Fruit fly (Drosophila melanogaster) whole organism, embryonic: Measurements from ENCODE around the gene GXIVsPLA2.
A peak's percentile ranks its signal among the peaks of the same experiment; 100 is the strongest.

ENCODE experiments used
- Adf1 ChIP-seq: fragments of 200-800 bp; sonication (Bioruptor generic); IDR thresholded peaks from 2 replicates; pipeline ENCODE4 v1.3.6; 2022; ENCODE audit warnings: missing biosample characterization, missing genetic modification characterization
- Antp ChIP-seq: fragments of 200-800 bp; sonication (Bioruptor generic); optimal IDR thresholded peaks from 3 replicates; lab custom pipeline; 2016; ENCODE audit warnings: missing biosample characterization, missing genetic modification characterization
- B-H2 ChIP-seq: fragments of 200-800 bp; sonication (Bioruptor generic); optimal IDR thresholded peaks from 2 replicates; lab custom pipeline; 2018; ENCODE audit warnings: missing biosample characterization, mild to moderate bottlenecking, missing genetic modification characterization
- CG1024 ChIP-seq: fragments of 200-800 bp; sonication (Bioruptor generic); IDR thresholded peaks from 2 replicates; pipeline ENCODE4 v1.3.6; 2022; ENCODE audit warnings: missing biosample characterization, missing genetic modification characterization
- CG12104 ChIP-seq: fragments of 200-800 bp; sonication (Bioruptor generic); optimal IDR thresholded peaks from 3 replicates; lab custom pipeline; 2016; ENCODE audit warnings: missing biosample characterization, missing genetic modification characterization
- CG1233 ChIP-seq: fragments of 200-800 bp; sonication (Bioruptor generic); optimal IDR thresholded peaks from 4 replicates; lab custom pipeline; 2018; ENCODE audit warnings: missing biosample characterization, mild to moderate bottlenecking, missing genetic modification characterization
- CG13624 ChIP-seq: fragments of 200-800 bp; sonication (Bioruptor generic); optimal IDR thresholded peaks from 2 replicates; lab custom pipeline; 2016; ENCODE audit warnings: missing biosample characterization, missing genetic modification characterization
- CG13775 ChIP-seq: fragments of 200-800 bp; sonication (Bioruptor generic); optimal IDR thresholded peaks from 3 replicates; lab custom pipeline; 2017; ENCODE audit warnings: missing biosample characterization, mild to moderate bottlenecking, missing genetic modification characterization
- CG13894 ChIP-seq: fragments of 200-800 bp; sonication (Bioruptor generic); optimal IDR thresholded peaks from 3 replicates; lab custom pipeline; 2018; ENCODE audit warnings: missing biosample characterization, mild to moderate bottlenecking, missing genetic modification characterization, moderate library complexity
- CG16813 ChIP-seq: fragments of 200-800 bp; sonication (Bioruptor generic); IDR thresholded peaks from 3 replicates; pipeline ENCODE4 v1.3.6; 2022; ENCODE audit warnings: missing biosample characterization, missing genetic modification characterization; ENCODE audit not compliant: partially characterized antibody
- CG1792 ChIP-seq: fragments of 200-800 bp; sonication (Bioruptor generic); optimal IDR thresholded peaks from 2 replicates; lab custom pipeline; 2016; ENCODE audit warnings: missing biosample characterization, missing genetic modification characterization
- CG3281 ChIP-seq: fragments of 200-800 bp; sonication (Bioruptor generic); optimal IDR thresholded peaks from 3 replicates; lab custom pipeline; 2017; ENCODE audit warnings: missing biosample characterization, mild to moderate bottlenecking, missing genetic modification characterization
- CG34224 ChIP-seq: fragments of 200-800 bp; sonication (Bioruptor generic); IDR thresholded peaks from 3 replicates; pipeline ENCODE4 v1.3.6; 2022; ENCODE audit warnings: missing biosample characterization, missing genetic modification characterization; ENCODE audit not compliant: partially characterized antibody
- CG4730 ChIP-seq: fragments of 200-800 bp; sonication (Bioruptor generic); IDR thresholded peaks from 2 replicates; pipeline ENCODE4 v1.3.6; 2022; ENCODE audit warnings: missing biosample characterization, missing genetic modification characterization
- CG6175 ChIP-seq: fragments of 200-800 bp; sonication (Bioruptor generic); IDR thresholded peaks from 3 replicates; pipeline ENCODE4 v1.3.6; 2022; ENCODE audit warnings: missing biosample characterization, missing genetic modification characterization
- CG6683 ChIP-seq: fragments of 200-800 bp; sonication (Bioruptor generic); optimal IDR thresholded peaks from 2 replicates; lab custom pipeline; 2017; ENCODE audit warnings: missing biosample characterization, mild to moderate bottlenecking, missing genetic modification characterization, missing genetic modification reagents
- CG7745 ChIP-seq: fragments of 200-800 bp; sonication (Bioruptor generic); optimal IDR thresholded peaks from 2 replicates; lab custom pipeline; 2018; ENCODE audit warnings: missing biosample characterization, mild to moderate bottlenecking, missing genetic modification characterization, moderate library complexity
- CG7987 ChIP-seq: fragments of 200-800 bp; sonication (Bioruptor generic); optimal IDR thresholded peaks from 2 replicates; lab custom pipeline; 2018; ENCODE audit warnings: missing biosample characterization, mild to moderate bottlenecking, missing genetic modification characterization, moderate library complexity
- CG8089 ChIP-seq: fragments of 200-800 bp; sonication (Bioruptor generic); optimal IDR thresholded peaks from 3 replicates; lab custom pipeline; 2016; ENCODE audit warnings: missing biosample characterization, missing genetic modification characterization
- CG8281 ChIP-seq: fragments of 200-800 bp; sonication (Bioruptor generic); optimal IDR thresholded peaks from 2 replicates; lab custom pipeline; 2018; ENCODE audit warnings: missing biosample characterization, mild to moderate bottlenecking, missing genetic modification characterization, moderate library complexity
- D19A ChIP-seq: fragments of 200-800 bp; optimal IDR thresholded peaks from 3 replicates; lab custom pipeline; 2019; ENCODE audit warnings: missing biosample characterization, mild to moderate bottlenecking, missing genetic modification characterization, moderate library complexity
- Gug ChIP-seq: fragments of 200-800 bp; sonication (Bioruptor generic); IDR thresholded peaks from 4 replicates; pipeline ENCODE4 v1.3.6; 2022; ENCODE audit warnings: missing biosample characterization, missing genetic modification characterization
- HLH4C ChIP-seq: fragments of 200-800 bp; sonication (Bioruptor generic); IDR thresholded peaks from 3 replicates; pipeline ENCODE4 v1.3.6; 2022; ENCODE audit warnings: missing biosample characterization, missing genetic modification characterization; ENCODE audit not compliant: partially characterized antibody
- HmgZ ChIP-seq: fragments of 200-800 bp; sonication (Bioruptor generic); optimal IDR thresholded peaks from 2 replicates; lab custom pipeline; 2018; ENCODE audit warnings: missing biosample characterization, mild to moderate bottlenecking, missing genetic modification characterization
- Mad ChIP-seq: fragments of 200-800 bp; sonication (Bioruptor generic); optimal IDR thresholded peaks from 2 replicates; lab custom pipeline; 2016; ENCODE audit warnings: missing biosample characterization, missing genetic modification characterization
- Nf-YB ChIP-seq: fragments of 200-800 bp; sonication (Bioruptor generic); optimal IDR thresholded peaks from 3 replicates; lab custom pipeline; 2019; ENCODE audit warnings: missing biosample characterization, mild to moderate bottlenecking, missing genetic modification characterization, moderate library complexity
- ac ChIP-seq: fragments of 200-800 bp; sonication (Bioruptor generic); optimal IDR thresholded peaks from 3 replicates; lab custom pipeline; 2017; ENCODE audit warnings: missing biosample characterization, mild to moderate bottlenecking, missing genetic modification characterization
- al ChIP-seq: fragments of 200-800 bp; sonication (Bioruptor generic); IDR thresholded peaks from 2 replicates; pipeline ENCODE4 v1.3.6; 2022; ENCODE audit warnings: missing biosample characterization, missing genetic modification characterization
- bigmax ChIP-seq: fragments of 200-800 bp; sonication (Bioruptor generic); optimal IDR thresholded peaks from 2 replicates; lab custom pipeline; 2018; ENCODE audit warnings: missing biosample characterization, mild to moderate bottlenecking, missing genetic modification characterization
- cad ChIP-seq: fragments of >200 bp; optimal IDR thresholded peaks from 2 replicates; lab custom pipeline; 2017; ENCODE audit warnings: missing biosample characterization, missing genetic modification characterization
- caup ChIP-seq: fragments of 200-800 bp; sonication (Bioruptor generic); optimal IDR thresholded peaks from 3 replicates; lab custom pipeline; 2017; ENCODE audit warnings: missing biosample characterization, mild to moderate bottlenecking, missing genetic modification characterization, moderate library complexity; ENCODE audit not compliant: severe bottlenecking
- cwo ChIP-seq: fragments of 200-800 bp; sonication (Bioruptor generic); optimal IDR thresholded peaks from 3 replicates; lab custom pipeline; 2017; ENCODE audit warnings: missing biosample characterization, missing genetic modification characterization, mild to moderate bottlenecking, moderate library complexity, missing genetic modification reagents
- eve ChIP-seq, 2 experiments: fragments of >200 bp; optimal IDR thresholded peaks; 2 replicates each; lab custom pipeline; 2017; ENCODE audit warnings: missing biosample characterization in 2 of 2, missing genetic modification characterization in 2 of 2
- eyg ChIP-seq: fragments of 200-800 bp; sonication (Bioruptor generic); optimal IDR thresholded peaks from 3 replicates; lab custom pipeline; 2016; ENCODE audit warnings: missing biosample characterization, missing genetic modification characterization
- fd102C ChIP-seq: fragments of 200-800 bp; sonication (Bioruptor generic); optimal IDR thresholded peaks from 2 replicates; lab custom pipeline; 2018; ENCODE audit warnings: missing biosample characterization, mild to moderate bottlenecking, missing genetic modification characterization, moderate library complexity
- fu2 ChIP-seq: fragments of 200-800 bp; sonication (Bioruptor generic); optimal IDR thresholded peaks from 2 replicates; lab custom pipeline; 2016; ENCODE audit warnings: missing biosample characterization, missing genetic modification characterization
- gro ChIP-seq: fragments of 200-800 bp; sonication (Bioruptor generic); optimal IDR thresholded peaks from 2 replicates; lab custom pipeline; 2016; ENCODE audit warnings: missing biosample characterization, missing genetic modification characterization
- jumu ChIP-seq: fragments of 200-800 bp; sonication (Bioruptor generic); optimal IDR thresholded peaks from 3 replicates; lab custom pipeline; 2016; ENCODE audit warnings: missing biosample characterization, missing genetic modification characterization
- mirr ChIP-seq: fragments of 200-800 bp; sonication (Bioruptor generic); optimal IDR thresholded peaks from 3 replicates; lab custom pipeline; 2018; ENCODE audit warnings: missing biosample characterization, mild to moderate bottlenecking, missing genetic modification characterization
- nerfin-2 ChIP-seq: fragments of 200-800 bp; sonication (Bioruptor generic); IDR thresholded peaks from 2 replicates; pipeline ENCODE4 v1.3.6; 2022; ENCODE audit warnings: missing biosample characterization, missing genetic modification characterization; ENCODE audit not compliant: partially characterized antibody
- onecut ChIP-seq: fragments of 200-800 bp; sonication (Bioruptor generic); IDR thresholded peaks from 2 replicates; pipeline ENCODE4 v1.3.6; 2022; ENCODE audit warnings: missing biosample characterization, missing genetic modification characterization
- otp ChIP-seq: fragments of 200-800 bp; sonication (Bioruptor generic); IDR thresholded peaks from 3 replicates; pipeline ENCODE4, ENCODE4 v1.3.6; 2022; ENCODE audit warnings: missing biosample characterization, missing genetic modification characterization
- pb ChIP-seq: fragments of 200-800 bp; sonication (Bioruptor generic); optimal IDR thresholded peaks from 3 replicates; lab custom pipeline; 2016; ENCODE audit warnings: missing biosample characterization, missing genetic modification characterization
- peb ChIP-seq: fragments of 200-800 bp; sonication (Bioruptor generic); IDR thresholded peaks from 2 replicates; pipeline ENCODE4 v1.3.6; 2022; ENCODE audit warnings: missing biosample characterization, missing genetic modification characterization
- prd ChIP-seq, 3 experiments: fragments of >200 bp in 2 of 3; fragments of 200-800 bp in 1 of 3; sonication (Bioruptor generic) in 1 of 3; optimal IDR thresholded peaks in 2 of 3; IDR thresholded peaks in 1 of 3; 2 replicates in 2 of 3; 3 replicates in 1 of 3; pipeline versions ENCODE4 v1.3.6 to Lab custom; 2017 to 2022; ENCODE audit warnings: missing biosample characterization in 1 of 3, missing genetic modification characterization in 1 of 3
- pzg ChIP-seq: fragments of 200-800 bp; sonication (Bioruptor generic); optimal IDR thresholded peaks from 3 replicates; lab custom pipeline; 2018; ENCODE audit warnings: missing biosample characterization, mild to moderate bottlenecking, missing genetic modification characterization, moderate library complexity
- slbo ChIP-seq: fragments of 200-800 bp; sonication (Bioruptor generic); IDR thresholded peaks from 2 replicates; pipeline ENCODE4 v1.3.6; 2022; ENCODE audit warnings: missing biosample characterization, missing genetic modification characterization
- tgo ChIP-seq: fragments of 200-800 bp; sonication (Bioruptor generic); IDR thresholded peaks from 3 replicates; pipeline ENCODE4 v1.3.6; 2022; ENCODE audit warnings: missing biosample characterization, missing genetic modification characterization
- wek ChIP-seq: fragments of 200-800 bp; sonication (Bioruptor generic); optimal IDR thresholded peaks from 3 replicates; lab custom pipeline; 2018; ENCODE audit warnings: missing biosample characterization, mild to moderate bottlenecking, missing genetic modification characterization, moderate library complexity

The GXIVsPLA2 gene

dm6 chr3L:15999358-16000005 lies 44.6 kb downstream of the GXIVsPLA2 start:
- TF ChIP-seq CG1233 (peak; percentile 53), nerfin-2 (GFP tag; lab: Robert Waterston, UW) (no peak), CG3281 (peak; percentile 65), slbo (GFP tag; lab: Robert Waterston, UW) (peak; percentile 79), CG6683 (GFP tag; lab: Kevin White, UChicago) (peak; percentile 16), Nf-YB (GFP tag; lab: Kevin White, UChicago) (no peak), cwo (GFP tag; lab: Kevin White, UChicago) (peak; percentile 93), mirr (GFP tag; lab: Kevin White, UChicago) (peak; percentile 48), tgo (GFP tag; lab: Robert Waterston, UW) (peak; percentile 38; the same call in 2 of the 3 replicates), CG12104 (GFP tag; lab: Kevin White, UChicago) (peak; percentile 3), CG1024 (GFP tag; lab: Robert Waterston, UW) (no peak), otp (no peak), CG16813 (GFP tag; lab: Robert Waterston, UW) (no peak), jumu (GFP tag; lab: Kevin White, UChicago) (no peak), CG6175 (GFP tag; lab: Robert Waterston, UW) (no peak), CG8089 (GFP tag; lab: Kevin White, UChicago) (no peak), pb (GFP tag; lab: Kevin White, UChicago) (no peak), pzg (no peak), B-H2 (GFP tag; lab: Kevin White, UChicago) (no peak), Mad (GFP tag; lab: Kevin White, UChicago) (peak; percentile 21), caup (peak; percentile 64), Gug (GFP tag; lab: Robert Waterston, UW) (0 out of 4 replicates have a peak, but pooled peaks have one; percentile 2), Antp (GFP tag; lab: Kevin White, UChicago) (no peak), HLH4C (GFP tag; lab: Robert Waterston, UW) (no peak), bigmax (no peak), prd (optimal IDR thresholded peaks at IDR 0.05; lab: Kevin White, UChicago) (no peak), prd (GFP tag; IDR thresholded peaks at IDR 0.05; lab: Robert Waterston, UW) (peak; percentile 68; the same call in 1 of the 3 replicates), al (GFP tag; lab: Robert Waterston, UW) (no peak), Adf1 (GFP tag; lab: Robert Waterston, UW) (peak; percentile 36; the same call in 1 of the 2 replicates), fu2 (GFP tag; lab: Kevin White, UChicago) (peak; percentile 10), fd102C (GFP tag; lab: Kevin White, UChicago) (no peak), CG4730 (GFP tag; lab: Robert Waterston, UW) (no peak), ac (GFP tag; lab: Kevin White, UChicago) (no peak), CG13775 (GFP tag; lab: Kevin White, UChicago) (peak; percentile 9), HmgZ (tag; lab: Kevin White, UChicago) (peak; percentile 43), cad (GFP tag; lab: Kevin White, UChicago) (no peak), wek (GFP tag; lab: Kevin White, UChicago) (no peak), eyg (GFP tag; lab: Kevin White, UChicago) (no peak), CG34224 (no peak), CG13894 (tag; lab: Kevin White, UChicago) (peak; percentile 10), peb (GFP tag; lab: Robert Waterston, UW) (no peak), CG7987 (GFP tag; lab: Kevin White, UChicago) (peak; percentile 70), eve (GFP tag; optimal IDR thresholded peaks at IDR 0.05; lab: Kevin White, UChicago) (peak in 1 of 2 experiments; percentile 30), CG13624 (GFP tag; lab: Kevin White, UChicago) (no peak), onecut (GFP tag; lab: Robert Waterston, UW) (no peak), CG7745 (tag; lab: Kevin White, UChicago) (peak; percentile 63), CG8281 (tag; lab: Kevin White, UChicago) (peak; percentile 46), CG1792 (GFP tag; lab: Kevin White, UChicago) (no peak), D19A (tag; lab: Kevin White, UChicago) (peak; percentile 27), gro (GFP tag; lab: Kevin White, UChicago) (no peak)
